Worm (Caenorhabditis elegans): ENCODE measurements around the gene duo-1.

ce11 chrV:11514677-11515076 is 39.8 kb upstream of the duo-1 start, which contains the start of gene C55A6.6:
- no peak for TF ChIP-seq nhr-237 (tag; optimal IDR thresholded peaks at IDR 0.05)
- no peak for TF ChIP-seq nhr-76 (tag; optimal IDR thresholded peaks at IDR 0.05)
